Worm (Caenorhabditis elegans) whole organism, late embryonic: ENCODE results near the gene txt-17.

ENCODE experiments used
- C38D4.7 ChIP-seq: fragments of 200-800 bp; sonication (Bioruptor generic); optimal IDR thresholded peaks from 2 replicates; lab custom pipeline; 2018; ENCODE audit warnings: mild to moderate bottlenecking, missing genetic modification characterization, moderate library complexity, missing compliant biosample characterization
- K09A11.1 ChIP-seq: sonication (generic microtip); optimal IDR thresholded peaks from 2 replicates; lab custom pipeline; 2017; ENCODE audit warnings: antibody characterized with exemption, mild to moderate bottlenecking, missing genetic modification characterization, missing compliant biosample characterization; ENCODE audit not compliant: insufficient read depth

ce11 chrV:7047512-7047911 is 5.5 kb downstream of the txt-17 start, which contains the start of gene F20A1.8:
- TF ChIP-seq C38D4.7 (GFP tag; lab: Kevin White, UChicago) (no peak), K09A11.1 (tag; lab: Kevin White, UChicago) (no peak)
